Worm (Caenorhabditis elegans) whole organism, late embryonic: ENCODE data around the gene ZK177.9.

Experiments
- F13H6.1 ChIP-seq: sonication (generic microtip); optimal IDR thresholded peaks from 2 replicates; lab custom pipeline; 2016; ENCODE audit warnings: missing genetic modification characterization, missing compliant biosample characterization
- ama-1 ChIP-seq: fragments of 150-350 bp; optimal IDR thresholded peaks from 2 replicates; lab custom pipeline; 2014
- ceh-18 ChIP-seq: sonication (generic microtip); optimal IDR thresholded peaks from 2 replicates; lab custom pipeline; 2016; ENCODE audit warnings: missing genetic modification characterization, missing compliant biosample characterization
- ceh-24 ChIP-seq: sonication (generic microtip); optimal IDR thresholded peaks from 2 replicates; lab custom pipeline; 2016; ENCODE audit warnings: mild to moderate bottlenecking, missing genetic modification characterization, missing compliant biosample characterization
- elt-4 ChIP-seq: sonication (generic microtip); optimal IDR thresholded peaks from 2 replicates; lab custom pipeline; 2016; ENCODE audit warnings: missing genetic modification characterization, missing compliant biosample characterization
- ets-4 ChIP-seq: sonication (generic microtip); optimal IDR thresholded peaks from 2 replicates; lab custom pipeline; 2016; ENCODE audit warnings: missing genetic modification characterization, missing compliant biosample characterization
- eyg-1 ChIP-seq: sonication (generic microtip); optimal IDR thresholded peaks from 2 replicates; lab custom pipeline; 2016; ENCODE audit warnings: missing genotype, missing genetic modification characterization, missing compliant biosample characterization
- hlh-13 ChIP-seq: fragments of 200-800 bp; sonication (Bioruptor generic); optimal IDR thresholded peaks from 2 replicates; lab custom pipeline; 2018; ENCODE audit warnings: mild to moderate bottlenecking, missing genetic modification characterization, missing compliant biosample characterization
- odd-2 ChIP-seq: sonication (generic microtip); optimal IDR thresholded peaks from 2 replicates; lab custom pipeline; 2017; ENCODE audit warnings: antibody characterized with exemption, mild to moderate bottlenecking, missing genetic modification characterization, missing compliant biosample characterization
- pag-3 ChIP-seq: sonication (generic microtip); optimal IDR thresholded peaks from 2 replicates; lab custom pipeline; 2016; ENCODE audit warnings: missing compliant biosample characterization, missing genetic modification characterization, borderline replicate concordance
- pqm-1 ChIP-seq: sonication (generic microtip); optimal IDR thresholded peaks from 2 replicates; lab custom pipeline; 2016; ENCODE audit warnings: missing genetic modification characterization, missing compliant biosample characterization
- unc-3 ChIP-seq, 2 experiments: fragments of 200-800 bp in 1 of 2; sonication (Bioruptor generic) in 1 of 2; sonication (generic microtip) in 1 of 2; conservative IDR thresholded peaks in 1 of 2; optimal IDR thresholded peaks in 1 of 2; 2 replicates each; pipeline versions ENCODE4 v1.3.6 to Lab custom; 2016 to 2022; ENCODE audit warnings: missing compliant biosample characterization in 2 of 2, missing genetic modification characterization in 2 of 2, missing genetic modification reagents in 1 of 2
- unc-86 ChIP-seq: sonication (generic microtip); optimal IDR thresholded peaks from 2 replicates; lab custom pipeline; 2016; ENCODE audit warnings: missing genetic modification characterization, missing compliant biosample characterization

- TF ChIP-seq elt-4 (no peak), unc-86 (no peak), ama-1 (lab: Kevin White, UChicago) (no peak), F13H6.1 (tag; lab: Kevin White, UChicago) (no peak), ets-4 (tag; lab: Kevin White, UChicago) (no peak), odd-2 (tag; lab: Kevin White, UChicago) (no peak), eyg-1 (tag; lab: Kevin White, UChicago) (no peak), unc-3 (GFP tag; conservative IDR thresholded peaks at IDR 0.05; lab: Robert Waterston, UW) (no peak), unc-3 (tag; optimal IDR thresholded peaks at IDR 0.05; lab: Kevin White, UChicago) (no peak), ceh-24 (tag; lab: Kevin White, UChicago) (no peak), pag-3 (tag; lab: Kevin White, UChicago) (no peak), ceh-18 (tag; lab: Kevin White, UChicago) (no peak), hlh-13 (no peak), pqm-1 (tag; lab: Kevin White, UChicago) (no peak)
Measured at ce11 chrII:5522637-5523036, 5.1 kb upstream of the ZK177.9 start, which contains the start of gene ZK177.11.
